Fruit fly (Drosophila melanogaster): ENCODE data around the gene Usp12-46.

The Usp12-46 gene

dm6 chr3R:22719607-22719949 is 31.1 kb upstream of the Usp12-46 start (continued):
- peak; percentile 21; the same call in 1 of the 2 replicates for TF ChIP-seq lmd (GFP tag; IDR thresholded peaks at IDR 0.05)
- TF ChIP-seq CG4328 (GFP tag; optimal IDR thresholded peaks at IDR 0.05), result no peak
- peak; percentile 26 for TF ChIP-seq CG8388 (GFP tag; optimal IDR thresholded peaks at IDR 0.05)
- no peak for TF ChIP-seq CG8765 (GFP tag; IDR thresholded peaks at IDR 0.05)
- peak; percentile 6 for TF ChIP-seq Meics (GFP tag; optimal IDR thresholded peaks at IDR 0.05)
- TF ChIP-seq pum (GFP tag; optimal IDR thresholded peaks at IDR 0.05), result peak; percentile 21
- no peak for TF ChIP-seq CG34422 (GFP tag; IDR thresholded peaks at IDR 0.05)
- TF ChIP-seq gfzf (GFP tag; optimal IDR thresholded peaks at IDR 0.05), result no peak
- no peak for TF ChIP-seq ssp (GFP tag; IDR thresholded peaks at IDR 0.05)
- TF ChIP-seq hkb (optimal IDR thresholded peaks at IDR 0.05), result no peak
- 0 out of 2 replicates have a peak, but pooled peaks have one; percentile 15 for TF ChIP-seq hkb (GFP tag; IDR thresholded peaks at IDR 0.05)
- TF ChIP-seq CG4282 (GFP tag; optimal IDR thresholded peaks at IDR 0.05), result no peak
- TF ChIP-seq pnt (GFP tag; optimal IDR thresholded peaks at IDR 0.05), result peak; percentile 27
- no peak for TF ChIP-seq zfh1 (GFP tag; IDR thresholded peaks at IDR 0.05)
- TF ChIP-seq H2.0 (GFP tag; IDR thresholded peaks at IDR 0.05), result peak; percentile 34
- TF ChIP-seq B-H1 (GFP tag; IDR thresholded peaks at IDR 0.05), result 0 out of 3 replicates have a peak, but pooled peaks have one; percentile 25
- TF ChIP-seq tll (GFP tag; optimal IDR thresholded peaks at IDR 0.05), result no peak
- peak; percentile 71 for TF ChIP-seq nerfin-1 (tag; optimal IDR thresholded peaks at IDR 0.05)
- TF ChIP-seq bcd (GFP tag; optimal IDR thresholded peaks at IDR 0.05), result peak; percentile 7
- TF ChIP-seq slbo (GFP tag; IDR thresholded peaks at IDR 0.05), result 0 out of 2 replicates have a peak, but pooled peaks have one; percentile 18
- TF ChIP-seq CG9215 (GFP tag; IDR thresholded peaks at IDR 0.05), result no peak
- TF ChIP-seq prd (optimal IDR thresholded peaks at IDR 0.05), result no peak
- 0 out of 3 replicates have a peak, but pooled peaks have one; percentile 23 for TF ChIP-seq prd (GFP tag; IDR thresholded peaks at IDR 0.05)
- peak; percentile 31 for TF ChIP-seq Ssrp (tag; optimal IDR thresholded peaks at IDR 0.05)
- no peak for TF ChIP-seq Opbp (GFP tag; IDR thresholded peaks at IDR 0.05; ENCODE audit: partially characterized antibody)
- peak; percentile 40 for TF ChIP-seq CoRest (tag; optimal IDR thresholded peaks at IDR 0.05)
- TF ChIP-seq Dbx (GFP tag; IDR thresholded peaks at IDR 0.05), result no peak
- peak; percentile 50 for TF ChIP-seq phol (tag; optimal IDR thresholded peaks at IDR 0.05)
- 0 out of 2 replicates have a peak, but pooled peaks have one; percentile 18 for TF ChIP-seq CG3847 (GFP tag; IDR thresholded peaks at IDR 0.05)
- TF ChIP-seq CG11456 (GFP tag; IDR thresholded peaks at IDR 0.05), result no peak
- no peak for TF ChIP-seq Jarid2 (GFP tag; optimal IDR thresholded peaks at IDR 0.05)
- TF ChIP-seq CG30403 (GFP tag; optimal IDR thresholded peaks at IDR 0.05), result peak; percentile 1
- TF ChIP-seq Rfx (GFP tag; IDR thresholded peaks at IDR 0.05), result no peak
- TF ChIP-seq Dp (GFP tag; optimal IDR thresholded peaks at IDR 0.05), result no peak
- TF ChIP-seq vnd (GFP tag; IDR thresholded peaks at IDR 0.05; ENCODE audit: partially characterized antibody), result no peak
- TF ChIP-seq CG13424 (tag; optimal IDR thresholded peaks at IDR 0.05), result peak; percentile 33
- peak; percentile 46 for TF ChIP-seq CG15696 (tag; optimal IDR thresholded peaks at IDR 0.05)
- no peak for TF ChIP-seq Vsx1 (GFP tag; optimal IDR thresholded peaks at IDR 0.05)
- TF ChIP-seq Hsf (GFP tag; optimal IDR thresholded peaks at IDR 0.05), result peak; percentile 12
- TF ChIP-seq CG11504 (tag; optimal IDR thresholded peaks at IDR 0.05), result peak; percentile 64
- TF ChIP-seq lilli (GFP tag; optimal IDR thresholded peaks at IDR 0.05), result peak; percentile 14
- no peak for TF ChIP-seq CG9797 (GFP tag; optimal IDR thresholded peaks at IDR 0.05)
- peak; percentile 37 for TF ChIP-seq trem (tag; optimal IDR thresholded peaks at IDR 0.05)
- TF ChIP-seq sens (GFP tag), result peak; percentile 86
- no peak for TF ChIP-seq CG17385 (GFP tag; optimal IDR thresholded peaks at IDR 0.05)
- peak; percentile 20 for TF ChIP-seq Xbp1 (GFP tag; optimal IDR thresholded peaks at IDR 0.05)
- no peak for TF ChIP-seq yki (optimal IDR thresholded peaks at IDR 0.05)
- TF ChIP-seq Blimp-1 (GFP tag; optimal IDR thresholded peaks at IDR 0.05), result peak; percentile 60
- no peak for TF ChIP-seq CG10209 (GFP tag; optimal IDR thresholded peaks at IDR 0.05)
- TF ChIP-seq lov (optimal IDR thresholded peaks at IDR 0.05), result no peak
- no peak for TF ChIP-seq lov (GFP tag; IDR thresholded peaks at IDR 0.05)
- TF ChIP-seq ATbp (GFP tag; optimal IDR thresholded peaks at IDR 0.05), result peak; percentile 16

All from whole organism, embryonic.